Fruit fly (Drosophila melanogaster) whole organism, embryonic: ENCODE data around the gene CG12773.

Experiments used
- CG1024 ChIP-seq: fragments of 200-800 bp; sonication (Bioruptor generic); IDR thresholded peaks from 2 replicates; pipeline ENCODE4 v1.3.6; 2022; ENCODE audit warnings: missing biosample characterization, missing genetic modification characterization
- CG10267 ChIP-seq: fragments of 200-800 bp; sonication (Bioruptor generic); optimal IDR thresholded peaks from 2 replicates; lab custom pipeline; 2018; ENCODE audit warnings: missing biosample characterization, mild to moderate bottlenecking, missing genetic modification characterization, moderate library complexity
- CG15011 ChIP-seq: fragments of 200-800 bp; sonication (Bioruptor generic); optimal IDR thresholded peaks from 3 replicates; lab custom pipeline; 2018; ENCODE audit warnings: missing biosample characterization, mild to moderate bottlenecking, missing genetic modification characterization
- Dip3 ChIP-seq: fragments of 200-800 bp; sonication (Bioruptor generic); optimal IDR thresholded peaks from 3 replicates; lab custom pipeline; 2016; ENCODE audit warnings: missing biosample characterization, missing genetic modification characterization
- HLH4C ChIP-seq: fragments of 200-800 bp; sonication (Bioruptor generic); IDR thresholded peaks from 3 replicates; pipeline ENCODE4 v1.3.6; 2022; ENCODE audit warnings: missing biosample characterization, missing genetic modification characterization; ENCODE audit not compliant: partially characterized antibody
- Nf-YA ChIP-seq: fragments of 200-800 bp; sonication (Bioruptor generic); IDR thresholded peaks from 2 replicates; pipeline ENCODE4 v1.3.6; 2022; ENCODE audit warnings: missing biosample characterization, missing genetic modification characterization
- Sox102F ChIP-seq: fragments of 200-800 bp; sonication (Bioruptor generic); optimal IDR thresholded peaks from 2 replicates; lab custom pipeline; 2018; ENCODE audit warnings: missing biosample characterization, mild to moderate bottlenecking, missing genetic modification characterization, moderate library complexity
- ac ChIP-seq: fragments of 200-800 bp; sonication (Bioruptor generic); optimal IDR thresholded peaks from 3 replicates; lab custom pipeline; 2017; ENCODE audit warnings: missing biosample characterization, mild to moderate bottlenecking, missing genetic modification characterization
- cas ChIP-seq: fragments of 200-800 bp; sonication (Bioruptor generic); IDR thresholded peaks from 2 replicates; pipeline ENCODE4 v1.3.6; 2022; ENCODE audit warnings: missing biosample characterization, missing genetic modification characterization
- ci ChIP-seq: fragments of 200-800 bp; sonication (Bioruptor generic); IDR thresholded peaks from 3 replicates; pipeline ENCODE4 v1.3.6; 2022; ENCODE audit warnings: missing biosample characterization, missing genetic modification characterization
- run ChIP-seq: fragments of 200-800 bp; sonication (Bioruptor generic); optimal IDR thresholded peaks from 3 replicates; lab custom pipeline; 2018; ENCODE audit warnings: missing biosample characterization, mild to moderate bottlenecking, missing genetic modification characterization

dm6 chrX:1321664-1322063 lies 32.1 kb downstream of the CG12773 start:
- TF ChIP-seq Dip3, result no peak
- no peak for TF ChIP-seq CG15011 (GFP tag; lab: Kevin White, UChicago)
- no peak for TF ChIP-seq Nf-YA (GFP tag; lab: Robert Waterston, UW)
- no peak for TF ChIP-seq cas (GFP tag; lab: Robert Waterston, UW)
- TF ChIP-seq HLH4C (GFP tag; lab: Robert Waterston, UW), result no peak
- TF ChIP-seq ac (GFP tag; lab: Kevin White, UChicago), result no peak
- no peak for TF ChIP-seq ci (GFP tag; lab: Robert Waterston, UW)
- TF ChIP-seq Sox102F (GFP tag; lab: Kevin White, UChicago), result no peak
- no peak for TF ChIP-seq run (tag; lab: Kevin White, UChicago)
- TF ChIP-seq CG1024 (GFP tag; lab: Robert Waterston, UW), result no peak
- TF ChIP-seq CG10267 (tag; lab: Kevin White, UChicago), result no peak
